Fruit fly (Drosophila melanogaster) Kc167 (cell line): Measurements from ENCODE around the gene CG9101.

Source experiments
- Myc ChIP-seq: fragments of >200 bp; optimal IDR thresholded peaks from 2 replicates; lab custom pipeline; 2017; ENCODE audit warnings: missing external identifiers
- Sin3A ChIP-seq: fragments of >200 bp; optimal IDR thresholded peaks from 2 replicates; lab custom pipeline; 2018; ENCODE audit warnings: missing external identifiers
- h ChIP-seq: fragments of >200 bp; optimal IDR thresholded peaks from 3 replicates; lab custom pipeline; 2018; ENCODE audit warnings: missing external identifiers
- insv ChIP-seq: fragments of >200 bp; optimal IDR thresholded peaks from 3 replicates; lab custom pipeline; 2018; ENCODE audit warnings: missing external identifiers
- psq ChIP-seq: fragments of >200 bp; optimal IDR thresholded peaks from 2 replicates; lab custom pipeline; 2017; ENCODE audit warnings: missing external identifiers
- ttk ChIP-seq: sonication (Bioruptor generic); optimal IDR thresholded peaks from 2 replicates; lab custom pipeline; 2017; ENCODE audit warnings: missing external identifiers

dm6 chrX:15199845-15200432 is 29.7 kb downstream of the CG9101 start:
- no peak for TF ChIP-seq h
- no peak for TF ChIP-seq Sin3A (lab: Kevin White, UChicago)
- TF ChIP-seq insv = no peak
- TF ChIP-seq psq (lab: Kevin White, UChicago) = no peak
- TF ChIP-seq ttk (lab: Kevin White, UChicago) = no peak
- no peak for TF ChIP-seq Myc
